Fruit fly (Drosophila melanogaster) Kc167 (cell line): ENCODE results near the gene Cyp4ae1.

Experiments
- Myc ChIP-seq: fragments of >200 bp; optimal IDR thresholded peaks from 2 replicates; lab custom pipeline; 2017; ENCODE audit warnings: missing external identifiers
- h ChIP-seq: fragments of >200 bp; optimal IDR thresholded peaks from 3 replicates; lab custom pipeline; 2018; ENCODE audit warnings: missing external identifiers
- insv ChIP-seq: fragments of >200 bp; optimal IDR thresholded peaks from 3 replicates; lab custom pipeline; 2018; ENCODE audit warnings: missing external identifiers
- psq ChIP-seq: fragments of >200 bp; optimal IDR thresholded peaks from 2 replicates; lab custom pipeline; 2017; ENCODE audit warnings: missing external identifiers
- ttk ChIP-seq: sonication (Bioruptor generic); optimal IDR thresholded peaks from 2 replicates; lab custom pipeline; 2017; ENCODE audit warnings: missing external identifiers

DNA sequence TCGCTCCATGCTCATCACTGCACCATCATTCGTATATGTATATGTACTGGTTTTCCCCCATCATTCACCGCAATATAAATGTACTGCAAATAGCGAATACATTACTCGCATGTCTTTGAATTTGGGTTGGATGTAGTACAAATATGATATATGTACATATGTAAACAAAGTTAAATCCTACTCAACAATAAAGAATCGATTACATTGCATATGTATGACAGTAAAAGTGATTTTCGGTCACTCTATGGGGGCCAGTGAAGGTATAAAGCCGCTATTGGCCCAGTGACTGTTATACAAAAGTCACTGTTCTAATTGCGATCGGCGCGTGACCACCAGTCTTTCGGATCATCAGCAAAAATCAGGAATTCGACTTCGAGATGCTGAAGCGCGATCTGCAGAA lies 8.7 kb downstream of the Cyp4ae1 start, which contains the start of gene CG3457:
- TF ChIP-seq Myc (no peak), h (lab: Kevin White, UChicago) (no peak), ttk (lab: Kevin White, UChicago) (no peak), insv (lab: Kevin White, UChicago) (no peak), psq (lab: Kevin White, UChicago) (no peak)
